Fruit fly (Drosophila melanogaster): ENCODE measurements around the gene CG42710.

dm6 chr2L:8772244-8772643, 10.1 kb downstream of the CG42710 start, which contains the start of gene LManIV:
- TF ChIP-seq CG15710 (tag; optimal IDR thresholded peaks at IDR 0.05) (no peak), fd96Ca (GFP tag; IDR thresholded peaks at IDR 0.05) (no peak), CG14655 (GFP tag; optimal IDR thresholded peaks at IDR 0.05) (no peak), rn (GFP tag; IDR thresholded peaks at IDR 0.05) (no peak), CG13204 (GFP tag; optimal IDR thresholded peaks at IDR 0.05) (no peak), CG17806 (tag; optimal IDR thresholded peaks at IDR 0.05) (no peak), CG32121 (GFP tag; IDR thresholded peaks at IDR 0.05) (no peak), D1 (tag; optimal IDR thresholded peaks at IDR 0.05) (no peak), CG4496 (GFP tag; IDR thresholded peaks at IDR 0.05) (no peak), EcR (GFP tag; optimal IDR thresholded peaks at IDR 0.05) (no peak), CG8301 (tag; optimal IDR thresholded peaks at IDR 0.05) (no peak)
